Worm (Caenorhabditis elegans): ENCODE measurements around the gene mutd-1.
A peak's percentile ranks its signal among the peaks of the same experiment; 100 is the strongest.

mutd-1 gene

ce11 chrIV:7133983-7134382 is at the start of gene mutd-1:
mutd-1 (minus strand) TSS chrIV:7134083.
- TF ChIP-seq lsy-2 (tag; optimal IDR thresholded peaks at IDR 0.05) (peak in 1 of 2 experiments; percentile 6), aha-1 (tag) (peak; percentile 1), duxl-1 (tag; optimal IDR thresholded peaks at IDR 0.05; ENCODE audit: poor library complexity) (no peak)

- TF ChIP-seq nhr-77 (tag; optimal IDR thresholded peaks at IDR 0.05) (no peak), dve-1 (tag; optimal IDR thresholded peaks at IDR 0.05; ENCODE audit: insufficient read depth) (peak; percentile 60), snpc-4 (tag; optimal IDR thresholded peaks at IDR 0.05) (no peak), fkh-10 (GFP tag; optimal IDR thresholded peaks at IDR 0.05) (no peak), egl-27 (tag; optimal IDR thresholded peaks at IDR 0.05) (no peak), skn-1 (tag; optimal IDR thresholded peaks at IDR 0.05) (no peak), ceh-20 (GFP tag; IDR thresholded peaks at IDR 0.05) (no peak), nhr-111 (GFP tag; optimal IDR thresholded peaks at IDR 0.05) (no peak), spr-1 (tag; optimal IDR thresholded peaks at IDR 0.05) (no peak), T20F7.1 (GFP tag; optimal IDR thresholded peaks at IDR 0.05) (peak; percentile 40), Y48G9A.11 (GFP tag; IDR thresholded peaks at IDR 0.05) (no peak), jun-1 (tag; optimal IDR thresholded peaks at IDR 0.05) (no peak), hmg-1.1 (GFP tag; IDR thresholded peaks at IDR 0.05) (no peak), nhr-6 (tag; optimal IDR thresholded peaks at IDR 0.05) (no peak), snpc-1.2 (GFP tag; IDR thresholded peaks at IDR 0.05) (no peak), daf-12 (tag; optimal IDR thresholded peaks at IDR 0.05) (no peak), php-3 (GFP tag; IDR thresholded peaks at IDR 0.05) (peak; percentile 54; the same call in 1 of the 2 replicates), hlh-30 (tag; optimal IDR thresholded peaks at IDR 0.05; ENCODE audit: insufficient read depth) (no peak), spr-3 (GFP tag; optimal IDR thresholded peaks at IDR 0.05) (no peak), D1046.2 (GFP tag; IDR thresholded peaks at IDR 0.05) (no peak), ceh-62 (tag; optimal IDR thresholded peaks at IDR 0.05) (no peak), unc-62 (GFP tag; optimal IDR thresholded peaks at IDR 0.05 in 1 of 2) (peak in 1 of 2 experiments; percentile 4), unc-62 (tag; optimal IDR thresholded peaks at IDR 0.05) (no peak), lin-38 (GFP tag; IDR thresholded peaks at IDR 0.05) (no peak), aly-2 (tag; optimal IDR thresholded peaks at IDR 0.05) (no peak), ces-1 (GFP tag; optimal IDR thresholded peaks at IDR 0.05) (no peak), duxl-1 (tag; optimal IDR thresholded peaks at IDR 0.05; ENCODE audit: poor library complexity) (no peak), mxl-2 (GFP tag; conservative IDR thresholded peaks at IDR 0.05) (no peak), nhr-237 (tag; optimal IDR thresholded peaks at IDR 0.05) (no peak), ZK337.2 (GFP tag; IDR thresholded peaks at IDR 0.05) (no peak), pqm-1 (tag; optimal IDR thresholded peaks at IDR 0.05) (no peak), saeg-2 (GFP tag; IDR thresholded peaks at IDR 0.05) (no peak), ceh-44 (GFP tag; IDR thresholded peaks at IDR 0.05) (no peak), nhr-48 (tag; optimal IDR thresholded peaks at IDR 0.05) (peak; percentile 54), hlh-11 (tag; optimal IDR thresholded peaks at IDR 0.05) (peak; percentile 38), unc-130 (GFP tag; optimal IDR thresholded peaks at IDR 0.05) (no peak), zip-2 (tag; optimal IDR thresholded peaks at IDR 0.05) (no peak), daf-16 (GFP tag; optimal IDR thresholded peaks at IDR 0.05) (peak in 1 of 2 experiments; percentile 49), daf-16 (tag; optimal IDR thresholded peaks at IDR 0.05) (peak; percentile 91), fos-1 (tag; optimal IDR thresholded peaks at IDR 0.05) (no peak), madf-5 (GFP tag; IDR thresholded peaks at IDR 0.05) (no peak), hif-1 (tag; optimal IDR thresholded peaks at IDR 0.05) (no peak), nhr-10 (tag; optimal IDR thresholded peaks at IDR 0.05) (no peak), zip-11 (GFP tag; IDR thresholded peaks at IDR 0.05) (no peak), nhr-42 (GFP tag; IDR thresholded peaks at IDR 0.05) (no peak), sdz-12 (GFP tag; optimal IDR thresholded peaks at IDR 0.05) (no peak), lin-39 (tag; optimal IDR thresholded peaks at IDR 0.05) (no peak), mxl-3 (GFP tag; optimal IDR thresholded peaks at IDR 0.05) (no peak), mep-1 (tag; optimal IDR thresholded peaks at IDR 0.05) (no peak), ama-1 (optimal IDR thresholded peaks at IDR 0.05) (no peak)
These were observed 48.9 kb upstream of the mutd-1 start for ce11 chrIV:7182818-7183217.
